Worm (Caenorhabditis elegans) whole organism, young adult: ENCODE measurements around the gene C02F5.3.

ENCODE experiments used
- D2030.7 ChIP-seq: fragments of 200-800 bp; sonication (Bioruptor generic); IDR thresholded peaks from 2 replicates; pipeline ENCODE4 v1.3.6; 2022; ENCODE audit warnings: missing genetic modification reagents, missing genetic modification characterization, missing compliant biosample characterization
- F23B12.7 ChIP-seq: sonication (generic microtip); optimal IDR thresholded peaks from 2 replicates; lab custom pipeline; 2017; ENCODE audit warnings: missing genetic modification characterization, mild to moderate bottlenecking, missing compliant biosample characterization, antibody characterized with exemption, moderate library complexity; ENCODE audit not compliant: insufficient read depth
- F49E8.2 ChIP-seq: sonication (generic microtip); optimal IDR thresholded peaks from 3 replicates; lab custom pipeline; 2017; ENCODE audit warnings: missing genetic modification characterization, mild to moderate bottlenecking, missing compliant biosample characterization, antibody characterized with exemption, moderate library complexity; ENCODE audit not compliant: insufficient read depth
- K11D2.4 ChIP-seq: fragments of 200-800 bp; sonication (Bioruptor generic); IDR thresholded peaks from 2 replicates; pipeline ENCODE4 v1.3.6; 2022; ENCODE audit warnings: missing genetic modification reagents, missing genetic modification characterization, missing compliant biosample characterization
- Y95B8A.8 ChIP-seq: fragments of 200-800 bp; sonication (Bioruptor generic); IDR thresholded peaks from 2 replicates; pipeline ENCODE4 v1.3.6; 2022; ENCODE audit warnings: missing genetic modification reagents, missing genetic modification characterization, missing compliant biosample characterization
- ama-1 ChIP-seq, 3 experiments: fragments of 150-350 bp in 1 of 3; sonication (generic microtip) in 2 of 3; optimal IDR thresholded peaks; 2 replicates each; lab custom pipeline; 2014 to 2018; ENCODE audit warnings: missing biosample characterization in 2 of 3, missing genetic modification characterization in 2 of 3, missing genetic modification reagents in 2 of 3
- atf-7 ChIP-seq: sonication (generic microtip); optimal IDR thresholded peaks from 2 replicates; lab custom pipeline; 2017; ENCODE audit warnings: mild to moderate bottlenecking, missing genetic modification characterization, missing compliant biosample characterization
- hlh-26 ChIP-seq: fragments of 200-800 bp; sonication (Bioruptor generic); conservative IDR thresholded peaks from 2 replicates; pipeline ENCODE4 v1.3.6; 2022; ENCODE audit warnings: missing genetic modification reagents, missing genetic modification characterization, missing compliant biosample characterization
- lin-35 ChIP-seq, 3 experiments: fragments of 150-350 bp in 2 of 3; sonication (generic microtip) in 1 of 3; optimal IDR thresholded peaks; 2 replicates each; lab custom pipeline; 2014 to 2018; ENCODE audit warnings: missing biosample characterization in 3 of 3, missing genetic modification characterization in 3 of 3, missing genetic modification reagents in 3 of 3
- lsl-1 ChIP-seq: fragments of 200-800 bp; sonication (Bioruptor generic); optimal IDR thresholded peaks from 2 replicates; lab custom pipeline; 2018; ENCODE audit warnings: mild to moderate bottlenecking, missing genetic modification characterization, moderate library complexity, missing compliant biosample characterization
- mes-4 ChIP-seq: sonication (generic microtip); optimal IDR thresholded peaks from 2 replicates; lab custom pipeline; 2016; ENCODE audit warnings: missing genotype, missing genetic modification characterization, missing compliant biosample characterization
- pha-4 ChIP-seq: fragments of 150-350 bp; sonication (generic microtip); optimal IDR thresholded peaks from 2 replicates; lab custom pipeline; 2014; ENCODE audit warnings: missing biosample characterization, missing genetic modification reagents, missing genetic modification characterization
- snpc-4 ChIP-seq, 5 experiments: fragments of 150-350 bp in 1 of 5; sonication (generic microtip) in 4 of 5; optimal IDR thresholded peaks; 2 replicates each; lab custom pipeline; 2014 to 2018; ENCODE audit warnings: missing genetic modification characterization in 5 of 5, missing biosample characterization in 3 of 5, antibody characterized with exemption in 2 of 5, mild to moderate bottlenecking in 2 of 5, missing compliant biosample characterization in 2 of 5, missing genotype in 2 of 5, moderate library complexity in 2 of 5, missing genetic modification reagents in 1 of 5
- tbp1 ChIP-seq: fragments of 200-800 bp; sonication (Bioruptor generic); optimal IDR thresholded peaks from 2 replicates; lab custom pipeline; 2018; ENCODE audit warnings: mild to moderate bottlenecking, missing genetic modification characterization, missing compliant biosample characterization

DNA sequence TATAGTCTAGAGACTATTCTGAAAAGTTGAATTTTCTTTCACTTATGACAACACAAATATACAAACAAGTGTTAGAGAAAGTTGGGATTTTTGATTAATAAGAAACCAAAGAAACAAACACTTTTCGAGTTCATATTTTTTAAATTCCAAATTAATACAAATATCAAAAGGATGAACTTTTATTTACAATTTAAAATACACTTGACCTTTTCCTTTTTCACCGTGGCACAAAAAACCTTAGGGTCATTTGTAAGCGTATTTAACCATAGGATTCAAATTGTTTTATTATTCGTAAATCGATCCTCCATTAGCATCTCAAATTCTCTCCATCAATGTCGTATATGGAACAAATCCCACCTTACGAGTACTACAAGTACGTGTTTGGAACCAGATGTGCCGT lies 9.8 kb upstream of the C02F5.3 start, which contains the start of gene C02F5.5:
- no peak for TF ChIP-seq pha-4 (tag; lab: Kevin White, UChicago)
- TF ChIP-seq D2030.7 (GFP tag; lab: Robert Waterston, UW) = no peak
- no peak for TF ChIP-seq lin-35 (GFP tag; optimal IDR thresholded peaks at IDR 0.05; lab: Kevin White, UChicago)
- TF ChIP-seq atf-7 (tag; lab: Kevin White, UChicago) = no peak
- TF ChIP-seq Y95B8A.8 = no peak
- no peak for TF ChIP-seq lsl-1
- no peak for TF ChIP-seq tbp1 (GFP tag; lab: Kevin White, UChicago)
- TF ChIP-seq snpc-4 (GFP tag; optimal IDR thresholded peaks at IDR 0.05; lab: Kevin White, UChicago) = no peak
- TF ChIP-seq snpc-4 (tag; optimal IDR thresholded peaks at IDR 0.05; lab: Kevin White, UChicago) = no peak
- TF ChIP-seq ama-1 (optimal IDR thresholded peaks at IDR 0.05; lab: Kevin White, UChicago) = no peak
- no peak for TF ChIP-seq ama-1 (GFP tag; optimal IDR thresholded peaks at IDR 0.05; lab: Kevin White, UChicago)
- TF ChIP-seq F23B12.7 = no peak
- no peak for TF ChIP-seq F49E8.2 (tag; lab: Kevin White, UChicago)
- TF ChIP-seq mes-4 (tag; lab: Kevin White, UChicago) = no peak
- no peak for TF ChIP-seq K11D2.4 (GFP tag; lab: Robert Waterston, UW)
- TF ChIP-seq hlh-26 (GFP tag; lab: Robert Waterston, UW) = no peak
